Fruit fly (Drosophila melanogaster) whole organism, embryonic: Measurements from ENCODE around the gene CG33947.

Experiments
- Adf1 ChIP-seq: fragments of 200-800 bp; sonication (Bioruptor generic); IDR thresholded peaks from 2 replicates; pipeline ENCODE4 v1.3.6; 2022; ENCODE audit warnings: missing biosample characterization, missing genetic modification characterization
- Awh ChIP-seq: fragments of 200-800 bp; sonication (Bioruptor generic); IDR thresholded peaks from 2 replicates; pipeline ENCODE4, ENCODE4 v1.3.6; 2022; ENCODE audit warnings: missing biosample characterization, missing genetic modification characterization
- Blimp-1 ChIP-seq: fragments of 200-800 bp; sonication (Bioruptor generic); optimal IDR thresholded peaks from 3 replicates; lab custom pipeline; 2018; ENCODE audit warnings: missing biosample characterization, missing genetic modification characterization, mild to moderate bottlenecking, moderate library complexity, missing genetic modification reagents
- CG10565 ChIP-seq: fragments of 200-800 bp; sonication (Bioruptor generic); optimal IDR thresholded peaks from 3 replicates; lab custom pipeline; 2016; ENCODE audit warnings: missing biosample characterization, mild to moderate bottlenecking, missing genetic modification characterization
- CG11696 ChIP-seq: fragments of 200-800 bp; sonication (Bioruptor generic); IDR thresholded peaks from 2 replicates; pipeline ENCODE4 v1.3.6; 2022; ENCODE audit warnings: missing biosample characterization, missing genetic modification characterization
- CG12104 ChIP-seq: fragments of 200-800 bp; sonication (Bioruptor generic); optimal IDR thresholded peaks from 3 replicates; lab custom pipeline; 2016; ENCODE audit warnings: missing biosample characterization, missing genetic modification characterization
- CG12219 ChIP-seq: fragments of 200-800 bp; sonication (Bioruptor generic); optimal IDR thresholded peaks from 3 replicates; lab custom pipeline; 2018; ENCODE audit warnings: missing biosample characterization, mild to moderate bottlenecking, missing genetic modification characterization
- CG13894 ChIP-seq: fragments of 200-800 bp; sonication (Bioruptor generic); optimal IDR thresholded peaks from 3 replicates; lab custom pipeline; 2018; ENCODE audit warnings: missing biosample characterization, mild to moderate bottlenecking, missing genetic modification characterization, moderate library complexity
- CG17359 ChIP-seq: fragments of 200-800 bp; sonication (Bioruptor generic); optimal IDR thresholded peaks from 3 replicates; lab custom pipeline; 2018; ENCODE audit warnings: missing biosample characterization, mild to moderate bottlenecking, missing genetic modification characterization, moderate library complexity
- CG1832 ChIP-seq: fragments of 200-800 bp; sonication (Bioruptor generic); optimal IDR thresholded peaks from 2 replicates; lab custom pipeline; 2017; ENCODE audit warnings: missing biosample characterization, mild to moderate bottlenecking, missing genetic modification characterization, inconsistent platforms
- CG30403 ChIP-seq: fragments of 200-800 bp; sonication (Bioruptor generic); optimal IDR thresholded peaks from 3 replicates; lab custom pipeline; 2016; ENCODE audit warnings: missing biosample characterization, missing genetic modification characterization
- CG7839 ChIP-seq: fragments of 200-800 bp; sonication (Bioruptor generic); optimal IDR thresholded peaks from 3 replicates; lab custom pipeline; 2018; ENCODE audit warnings: missing biosample characterization, mild to moderate bottlenecking, missing genetic modification characterization, moderate library complexity
- Doc3 ChIP-seq: fragments of 200-800 bp; sonication (Bioruptor generic); IDR thresholded peaks from 3 replicates; pipeline ENCODE4 v1.3.6; 2022; ENCODE audit warnings: missing biosample characterization, missing genetic modification characterization; ENCODE audit not compliant: partially characterized antibody
- H15 ChIP-seq: fragments of 200-800 bp; sonication (Bioruptor generic); IDR thresholded peaks from 3 replicates; pipeline ENCODE4 v1.3.6; 2022; ENCODE audit warnings: missing biosample characterization, missing genetic modification characterization
- Hr78 ChIP-seq, 2 experiments: fragments of 200-800 bp in 1 of 2; fragments of >200 bp in 1 of 2; sonication (Bioruptor generic) in 1 of 2; optimal IDR thresholded peaks; 2 replicates each; lab custom pipeline; 2017 to 2019; ENCODE audit warnings: missing biosample characterization in 2 of 2, missing genetic modification characterization in 2 of 2, mild to moderate bottlenecking in 1 of 2, moderate library complexity in 1 of 2
- Kr ChIP-seq: fragments of 200-800 bp; sonication (Bioruptor generic); optimal IDR thresholded peaks from 2 replicates; lab custom pipeline; 2017; ENCODE audit warnings: missing biosample characterization, mild to moderate bottlenecking, missing genetic modification characterization
- Mrtf ChIP-seq: fragments of 200-800 bp; sonication (Bioruptor generic); IDR thresholded peaks from 3 replicates; pipeline ENCODE4 v1.3.6; 2022; ENCODE audit warnings: missing biosample characterization, missing genetic modification characterization
- Nf-YB ChIP-seq: fragments of 200-800 bp; sonication (Bioruptor generic); optimal IDR thresholded peaks from 3 replicates; lab custom pipeline; 2019; ENCODE audit warnings: missing biosample characterization, mild to moderate bottlenecking, missing genetic modification characterization, moderate library complexity
- Oli ChIP-seq: fragments of 200-800 bp; sonication (Bioruptor generic); optimal IDR thresholded peaks from 2 replicates; lab custom pipeline; 2018; ENCODE audit warnings: missing biosample characterization, mild to moderate bottlenecking, missing genetic modification characterization, moderate library complexity
- PHDP ChIP-seq: fragments of 200-800 bp; sonication (Bioruptor generic); optimal IDR thresholded peaks from 3 replicates; lab custom pipeline; 2018; ENCODE audit warnings: missing biosample characterization, mild to moderate bottlenecking, missing genetic modification characterization, moderate library complexity
- abd-A ChIP-seq: fragments of 200-800 bp; sonication (Bioruptor generic); optimal IDR thresholded peaks from 3 replicates; lab custom pipeline; 2019; ENCODE audit warnings: missing biosample characterization, mild to moderate bottlenecking, missing genetic modification characterization, moderate library complexity
- bowl ChIP-seq: fragments of 200-800 bp; sonication (Bioruptor generic); IDR thresholded peaks from 2 replicates; pipeline ENCODE4 v1.3.6; 2022; ENCODE audit warnings: missing biosample characterization, missing genetic modification characterization
- dan ChIP-seq: fragments of 200-800 bp; sonication (Bioruptor generic); IDR thresholded peaks from 2 replicates; pipeline ENCODE4 v1.3.6; 2022; ENCODE audit warnings: missing biosample characterization, missing genetic modification characterization
- ftz-f1 ChIP-seq: fragments of 200-800 bp; sonication (Bioruptor generic); optimal IDR thresholded peaks from 2 replicates; lab custom pipeline; 2016; ENCODE audit warnings: missing biosample characterization, missing genetic modification characterization
- fu2 ChIP-seq: fragments of 200-800 bp; sonication (Bioruptor generic); optimal IDR thresholded peaks from 2 replicates; lab custom pipeline; 2016; ENCODE audit warnings: missing biosample characterization, missing genetic modification characterization
- grn ChIP-seq: fragments of 200-800 bp; sonication (Bioruptor generic); optimal IDR thresholded peaks from 3 replicates; lab custom pipeline; 2017; ENCODE audit warnings: missing biosample characterization, missing genetic modification characterization
- kni ChIP-seq: fragments of 200-800 bp; sonication (Bioruptor generic); optimal IDR thresholded peaks from 3 replicates; lab custom pipeline; 2017; ENCODE audit warnings: mild to moderate bottlenecking, missing biosample characterization, missing genetic modification reagents, missing genetic modification characterization
- oc ChIP-seq: fragments of 200-800 bp; sonication (Bioruptor generic); optimal IDR thresholded peaks from 2 replicates; lab custom pipeline; 2018; ENCODE audit warnings: missing biosample characterization, mild to moderate bottlenecking, missing genetic modification characterization, moderate library complexity
- pros ChIP-seq: fragments of 200-800 bp; sonication (Bioruptor generic); optimal IDR thresholded peaks from 3 replicates; lab custom pipeline; 2019; ENCODE audit warnings: missing biosample characterization, mild to moderate bottlenecking, missing genetic modification characterization, moderate library complexity
- psq ChIP-seq: fragments of 200-800 bp; sonication (Bioruptor generic); optimal IDR thresholded peaks from 2 replicates; lab custom pipeline; 2017; ENCODE audit warnings: missing biosample characterization, missing genetic modification characterization
- run ChIP-seq: fragments of 200-800 bp; sonication (Bioruptor generic); optimal IDR thresholded peaks from 3 replicates; lab custom pipeline; 2018; ENCODE audit warnings: missing biosample characterization, mild to moderate bottlenecking, missing genetic modification characterization
- sd ChIP-seq: fragments of 200-800 bp; sonication (Bioruptor generic); optimal IDR thresholded peaks from 3 replicates; lab custom pipeline; 2018; ENCODE audit warnings: missing biosample characterization, mild to moderate bottlenecking, missing genetic modification characterization, moderate library complexity
- unc-4 ChIP-seq: fragments of 200-800 bp; sonication (Bioruptor generic); IDR thresholded peaks from 2 replicates; pipeline ENCODE4 v1.3.6; 2022; ENCODE audit warnings: missing biosample characterization, missing genetic modification characterization; ENCODE audit not compliant: partially characterized antibody
- vvl ChIP-seq: fragments of 200-800 bp; sonication (Bioruptor generic); IDR thresholded peaks from 2 replicates; pipeline ENCODE4 v1.3.6; 2022; ENCODE audit warnings: missing biosample characterization, missing genetic modification characterization

The CG33947 gene

DNA sequence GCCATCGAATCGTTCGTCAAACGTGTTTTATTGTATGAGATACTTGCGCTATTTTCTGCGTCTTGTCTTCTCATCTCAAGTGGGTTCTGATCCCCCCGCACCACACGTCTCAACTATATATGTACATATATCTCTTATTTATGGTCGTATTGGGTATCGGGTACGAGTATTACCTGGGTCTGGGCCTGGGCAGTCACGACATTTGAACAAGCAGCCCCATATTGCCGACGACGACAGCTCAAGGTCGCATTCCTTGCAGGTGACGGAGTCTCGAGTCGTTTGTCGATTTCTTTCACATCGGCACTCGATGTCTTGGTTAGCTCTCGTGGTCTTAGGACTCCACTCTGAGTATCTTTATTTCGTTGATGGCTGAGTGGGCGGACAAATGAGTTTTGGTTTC is 48.8 kb downstream of the CG33947 start:
- TF ChIP-seq sd (tag; lab: Kevin White, UChicago) (peak; percentile 92), CG13894 (tag; lab: Kevin White, UChicago) (peak; percentile 85), bowl (0 out of 2 replicates have a peak, but pooled peaks have one; percentile 10), Mrtf (GFP tag; lab: Robert Waterston, UW) (no peak)
- TF ChIP-seq, all 482 proteins: peak for 3

dm6 chr3L:11147675-11148074 is 51.4 kb downstream of the CG33947 start:
- TF ChIP-seq Mrtf (GFP tag; lab: Robert Waterston, UW) (no peak), Blimp-1 (GFP tag; lab: Kevin White, UChicago) (peak; percentile 99), CG17359 (tag; lab: Kevin White, UChicago) (no peak), abd-A (tag; lab: Kevin White, UChicago) (peak; percentile 76), Kr (GFP tag; lab: Kevin White, UChicago) (no peak), Adf1 (no peak), H15 (GFP tag; lab: Robert Waterston, UW) (no peak), CG11696 (GFP tag; lab: Robert Waterston, UW) (no peak), Nf-YB (GFP tag; lab: Kevin White, UChicago) (no peak), run (tag; lab: Kevin White, UChicago) (no peak), CG1832 (no peak), CG12219 (GFP tag; lab: Kevin White, UChicago) (no peak), unc-4 (no peak), oc (tag; lab: Kevin White, UChicago) (peak; percentile 69), grn (GFP tag; lab: Kevin White, UChicago) (peak; percentile 82), CG30403 (GFP tag; lab: Kevin White, UChicago) (no peak), Hr78 (GFP tag; optimal IDR thresholded peaks at IDR 0.05; lab: Kevin White, UChicago) (peak in 1 of 2 experiments; percentile 14), pros (GFP tag; lab: Kevin White, UChicago) (peak; percentile 96), CG10565 (no peak), fu2 (GFP tag; lab: Kevin White, UChicago) (no peak), ftz-f1 (GFP tag; lab: Kevin White, UChicago) (no peak), Doc3 (GFP tag; lab: Robert Waterston, UW) (no peak), PHDP (tag; lab: Kevin White, UChicago) (no peak), CG7839 (no peak), Oli (tag; lab: Kevin White, UChicago) (no peak), Awh (GFP tag; lab: Robert Waterston, UW) (peak; percentile 54; the same call in 1 of the 2 replicates), dan (GFP tag; lab: Robert Waterston, UW) (no peak), sd (tag; lab: Kevin White, UChicago) (peak; percentile 88), vvl (GFP tag; lab: Robert Waterston, UW) (peak; percentile 75; the same call in 1 of the 2 replicates), psq (GFP tag; lab: Kevin White, UChicago) (no peak), CG12104 (no peak), kni (GFP tag; lab: Kevin White, UChicago) (peak; percentile 85)
